Worm (Caenorhabditis elegans): ENCODE results near the gene C47G2.4.

The C47G2.4 gene

ce11 chrII:11242918-11243317 lies 50.5 kb downstream of the C47G2.4 start:
- TF ChIP-seq pes-1 (GFP tag; IDR thresholded peaks at IDR 0.05) = no peak
- no peak for TF ChIP-seq ceh-13 (GFP tag; optimal IDR thresholded peaks at IDR 0.05)

DNA sequence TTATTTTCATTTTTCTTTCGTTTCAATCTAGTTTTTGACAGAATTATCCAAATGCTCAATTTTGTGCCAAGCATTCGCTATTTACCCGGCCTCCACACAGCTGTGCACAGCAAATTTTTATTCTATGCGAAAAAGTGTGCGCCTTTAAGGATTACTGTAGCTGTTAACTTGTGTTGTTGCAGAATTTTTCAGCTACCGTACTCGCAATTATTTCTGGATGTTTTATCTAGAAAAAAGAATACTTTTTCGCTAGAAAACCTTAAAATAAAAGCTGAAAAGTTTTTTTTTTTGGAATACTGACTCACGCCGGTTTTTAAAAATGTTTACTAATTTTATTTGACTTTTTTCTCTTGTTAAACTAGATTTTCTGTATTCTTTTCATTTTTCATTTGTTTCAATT lies 51.9 kb downstream of the C47G2.4 start:
- TF ChIP-seq ceh-13 (GFP tag; optimal IDR thresholded peaks at IDR 0.05) (no peak), F13C5.2 (tag; optimal IDR thresholded peaks at IDR 0.05) (no peak), aly-1 (tag; optimal IDR thresholded peaks at IDR 0.05) (no peak), scrt-1 (GFP tag; IDR thresholded peaks at IDR 0.05) (no peak), B0310.2 (tag; optimal IDR thresholded peaks at IDR 0.05) (no peak), sea-1 (GFP tag; conservative IDR thresholded peaks at IDR 0.05) (no peak), pes-1 (GFP tag; IDR thresholded peaks at IDR 0.05) (no peak), ceh-36 (tag; optimal IDR thresholded peaks at IDR 0.05) (no peak), ama-1 (optimal IDR thresholded peaks at IDR 0.05) (no peak), ets-7 (tag; optimal IDR thresholded peaks at IDR 0.05) (no peak), hmbx-1 (tag; optimal IDR thresholded peaks at IDR 0.05) (no peak), hnd-1 (tag; optimal IDR thresholded peaks at IDR 0.05) (no peak), hmg-4 (GFP tag; optimal IDR thresholded peaks at IDR 0.05) (no peak), flt-1 (GFP tag; IDR thresholded peaks at IDR 0.05) (no peak), tbx-37 (GFP tag; conservative IDR thresholded peaks at IDR 0.05) (no peak)

- no peak for TF ChIP-seq ceh-13 (GFP tag; optimal IDR thresholded peaks at IDR 0.05)
- no peak for TF ChIP-seq tra-4 (tag; optimal IDR thresholded peaks at IDR 0.05)
- no peak for TF ChIP-seq pes-1 (GFP tag; IDR thresholded peaks at IDR 0.05)
- no peak for TF ChIP-seq tbx-11 (GFP tag; IDR thresholded peaks at IDR 0.05)
- TF ChIP-seq hmbx-1 (tag; optimal IDR thresholded peaks at IDR 0.05) = no peak
- no peak for TF ChIP-seq ama-1 (optimal IDR thresholded peaks at IDR 0.05)
- TF ChIP-seq ets-7 (tag; optimal IDR thresholded peaks at IDR 0.05) = no peak
- TF ChIP-seq F13C5.2 (tag; optimal IDR thresholded peaks at IDR 0.05) = no peak
- no peak for TF ChIP-seq B0310.2 (tag; optimal IDR thresholded peaks at IDR 0.05)
- TF ChIP-seq ceh-36 (tag; optimal IDR thresholded peaks at IDR 0.05) = no peak
- TF ChIP-seq flt-1 (GFP tag; IDR thresholded peaks at IDR 0.05) = no peak
- TF ChIP-seq hnd-1 (tag; optimal IDR thresholded peaks at IDR 0.05) = no peak
- no peak for TF ChIP-seq tbx-37 (GFP tag; conservative IDR thresholded peaks at IDR 0.05)
- TF ChIP-seq hmg-4 (GFP tag; optimal IDR thresholded peaks at IDR 0.05) = no peak
- TF ChIP-seq scrt-1 (GFP tag; IDR thresholded peaks at IDR 0.05) = no peak
These were observed 52.4 kb downstream of the C47G2.4 start for ce11 chrII:11240963-11241362.

Data from whole organism, early embryonic.